Worm (Caenorhabditis elegans): ENCODE data around the gene Y45G12C.1.

- TF ChIP-seq nhr-11 (tag; optimal IDR thresholded peaks at IDR 0.05) (no peak), unc-62 (GFP tag; optimal IDR thresholded peaks at IDR 0.05) (no peak), ztf-1 (GFP tag; conservative IDR thresholded peaks at IDR 0.05) (no peak), C34F6.9 (tag; optimal IDR thresholded peaks at IDR 0.05) (no peak)
Observed at ce11 chrV:2601817-2602216, 36.3 kb downstream of the Y45G12C.1 start.
